Fruit fly (Drosophila melanogaster): ENCODE measurements around the gene Obp93a.

Obp93a gene

dm6 chr3R:21080876-21081586 is 48.5 kb downstream of the Obp93a start, which contains the start of gene HHEX:
Gene HHEX, minus strand, starts transcription at chr3R:21080926.
- no peak for TF ChIP-seq CG8478 (optimal IDR thresholded peaks at IDR 0.05)
- TF ChIP-seq CTCF (optimal IDR thresholded peaks at IDR 0.05) = no peak

dm6 chr3R:21078958-21079357 is 50.6 kb downstream of the Obp93a start:
- TF ChIP-seq CG8478 (optimal IDR thresholded peaks at IDR 0.05) = no peak
- TF ChIP-seq CTCF (optimal IDR thresholded peaks at IDR 0.05) = no peak
